Worm (Caenorhabditis elegans): ENCODE results near the gene Y119D3B.12.

- TF ChIP-seq ztf-11 (tag; optimal IDR thresholded peaks at IDR 0.05) = no peak
- no peak for TF ChIP-seq ztf-4 (tag; optimal IDR thresholded peaks at IDR 0.05)
- no peak for TF ChIP-seq ceh-9 (tag; optimal IDR thresholded peaks at IDR 0.05)
- no peak for TF ChIP-seq unc-39 (tag; optimal IDR thresholded peaks at IDR 0.05)
- no peak for TF ChIP-seq ceh-16 (tag; optimal IDR thresholded peaks at IDR 0.05)
- no peak for TF ChIP-seq egl-27 (tag; optimal IDR thresholded peaks at IDR 0.05)
- TF ChIP-seq nhr-25 (tag; optimal IDR thresholded peaks at IDR 0.05) = no peak
- no peak for TF ChIP-seq nhr-12 (tag; optimal IDR thresholded peaks at IDR 0.05)
- no peak for TF ChIP-seq nhr-77 (tag; optimal IDR thresholded peaks at IDR 0.05)
- no peak for TF ChIP-seq nhr-237 (tag; optimal IDR thresholded peaks at IDR 0.05)
- TF ChIP-seq tbx-2 (tag; optimal IDR thresholded peaks at IDR 0.05) = no peak
- TF ChIP-seq aly-2 (tag; optimal IDR thresholded peaks at IDR 0.05) = no peak
Measured at ce11 chrIII:1210638-1211037, 8.3 kb downstream of the Y119D3B.12 start.
